Worm (Caenorhabditis elegans) whole organism, L1 larva: Measurements from ENCODE around the gene cam-1.

Source experiments
- Y116A8C.19 ChIP-seq: sonication (generic microtip); optimal IDR thresholded peaks from 2 replicates; lab custom pipeline; 2016; ENCODE audit warnings: missing compliant biosample characterization, missing genetic modification characterization, borderline replicate concordance
- aha-1 ChIP-seq: fragments of 150-350 bp; optimal IDR thresholded peaks from 2 replicates; lab custom pipeline; 2014; ENCODE audit warnings: missing biosample characterization, missing genetic modification characterization
- alr-1 ChIP-seq: fragments of 200-800 bp; sonication (Bioruptor generic); optimal IDR thresholded peaks from 2 replicates; lab custom pipeline; 2018; ENCODE audit warnings: borderline replicate concordance, mild to moderate bottlenecking, missing genetic modification characterization, missing compliant biosample characterization
- blmp-1 ChIP-seq: fragments of 150-350 bp; optimal IDR thresholded peaks from 2 replicates; lab custom pipeline; 2014; ENCODE audit warnings: missing biosample characterization, missing genetic modification characterization
- ceh-8 ChIP-seq: fragments of 200-800 bp; sonication (Bioruptor generic); optimal IDR thresholded peaks from 2 replicates; lab custom pipeline; 2018; ENCODE audit warnings: mild to moderate bottlenecking, missing genetic modification characterization, moderate library complexity, missing compliant biosample characterization
- ces-1 ChIP-seq: fragments of 150-350 bp; optimal IDR thresholded peaks from 2 replicates; lab custom pipeline; 2014; ENCODE audit warnings: missing biosample characterization, missing genetic modification reagents, missing genetic modification characterization
- dpl-1 ChIP-seq, 3 experiments: fragments of 150-350 bp in 2 of 3; sonication (generic microtip) in 1 of 3; optimal IDR thresholded peaks; 2 replicates each; lab custom pipeline; 2014 to 2017; ENCODE audit warnings: missing biosample characterization in 3 of 3, missing genetic modification characterization in 3 of 3, missing genetic modification reagents in 3 of 3
- dsc-1 ChIP-seq: sonication (generic microtip); optimal IDR thresholded peaks from 2 replicates; lab custom pipeline; 2016; ENCODE audit warnings: mild to moderate bottlenecking, missing genetic modification characterization, missing compliant biosample characterization
- efl-1 ChIP-seq, 4 experiments: fragments of 150-350 bp; optimal IDR thresholded peaks in 3 of 4; peaks in 1 of 4; 1 replicate in 1 of 4; 2 replicates in 3 of 4; lab custom pipeline; 2014; ENCODE audit warnings: missing biosample characterization in 2 of 4, missing genetic modification characterization in 2 of 4, missing genetic modification reagents in 2 of 4
- efl-3 ChIP-seq: fragments of 200-800 bp; sonication (Bioruptor generic); optimal IDR thresholded peaks from 2 replicates; lab custom pipeline; 2018; ENCODE audit warnings: mild to moderate bottlenecking, missing genetic modification characterization, missing compliant biosample characterization
- elt-2 ChIP-seq: sonication (generic microtip); optimal IDR thresholded peaks from 2 replicates; lab custom pipeline; 2016; ENCODE audit warnings: missing genetic modification characterization, mild to moderate bottlenecking, inconsistent platforms, missing compliant biosample characterization, missing genetic modification reagents
- elt-3 ChIP-seq, 6 experiments: fragments of 150-350 bp in 1 of 6; sonication (generic microtip); optimal IDR thresholded peaks; 2 replicates each; lab custom pipeline; 2017 to 2018; ENCODE audit warnings: missing biosample characterization in 6 of 6, missing genetic modification characterization in 6 of 6, inconsistent platforms in 1 of 6
- ets-5 ChIP-seq: fragments of 200-800 bp; sonication (Bioruptor generic); IDR thresholded peaks from 2 replicates; pipeline ENCODE4 v1.3.6; 2022; ENCODE audit warnings: missing genetic modification characterization, missing compliant biosample characterization
- fkh-4 ChIP-seq: sonication (generic microtip); optimal IDR thresholded peaks from 2 replicates; lab custom pipeline; 2016; ENCODE audit warnings: missing compliant biosample characterization, missing genetic modification characterization, borderline replicate concordance
- fkh-8 ChIP-seq: sonication (generic microtip); optimal IDR thresholded peaks from 2 replicates; lab custom pipeline; 2016; ENCODE audit warnings: mild to moderate bottlenecking, missing genetic modification characterization, missing compliant biosample characterization
- grh-1 ChIP-seq: fragments of 200-800 bp; sonication (Bioruptor generic); IDR thresholded peaks from 2 replicates; pipeline ENCODE4 v1.3.6; 2022; ENCODE audit warnings: missing genetic modification reagents, missing genetic modification characterization, missing compliant biosample characterization
- hlh-17 ChIP-seq: fragments of 200-800 bp; sonication (Bioruptor generic); optimal IDR thresholded peaks from 2 replicates; lab custom pipeline; 2018; ENCODE audit warnings: missing genetic modification characterization, mild to moderate bottlenecking, missing compliant biosample characterization, moderate library complexity, borderline replicate concordance
- hlh-4 ChIP-seq: sonication (generic microtip); optimal IDR thresholded peaks from 2 replicates; lab custom pipeline; 2016; ENCODE audit warnings: mild to moderate bottlenecking, missing genetic modification characterization, missing compliant biosample characterization
- lin-14 ChIP-seq: fragments of 200-800 bp; sonication (Bioruptor generic); optimal IDR thresholded peaks from 2 replicates; lab custom pipeline; 2018; ENCODE audit warnings: mild to moderate bottlenecking, missing genetic modification characterization, moderate library complexity, missing compliant biosample characterization
- lin-35 ChIP-seq, 2 experiments: fragments of 150-350 bp; optimal IDR thresholded peaks; 2 replicates each; lab custom pipeline; 2014; ENCODE audit warnings: missing biosample characterization in 2 of 2, missing genetic modification characterization in 2 of 2, missing genetic modification reagents in 2 of 2
- lin-39 ChIP-seq: fragments of 150-350 bp; optimal IDR thresholded peaks from 2 replicates; lab custom pipeline; 2014; ENCODE audit warnings: missing biosample characterization, missing genetic modification reagents, missing genetic modification characterization
- lsy-2 ChIP-seq, 2 experiments: fragments of 150-350 bp; optimal IDR thresholded peaks; 2 replicates each; lab custom pipeline; 2014; ENCODE audit warnings: missing biosample characterization in 2 of 2, missing genetic modification characterization in 2 of 2
- mab-9 ChIP-seq: fragments of 200-800 bp; sonication (Bioruptor generic); IDR thresholded peaks from 2 replicates; pipeline ENCODE4 v1.3.6; 2022; ENCODE audit warnings: missing genetic modification reagents, missing genetic modification characterization, missing compliant biosample characterization
- mep-1 ChIP-seq: fragments of 150-350 bp; optimal IDR thresholded peaks from 2 replicates; lab custom pipeline; 2014; ENCODE audit warnings: missing biosample characterization, missing genetic modification characterization
- nhr-20 ChIP-seq: sonication (generic microtip); optimal IDR thresholded peaks from 2 replicates; lab custom pipeline; 2016; ENCODE audit warnings: mild to moderate bottlenecking, missing genetic modification characterization, missing compliant biosample characterization
- nhr-28 ChIP-seq: fragments of 150-350 bp; optimal IDR thresholded peaks from 2 replicates; lab custom pipeline; 2014; ENCODE audit warnings: missing biosample characterization, missing genetic modification characterization
- nhr-47 ChIP-seq: sonication (generic microtip); optimal IDR thresholded peaks from 2 replicates; lab custom pipeline; 2016; ENCODE audit warnings: mild to moderate bottlenecking, missing genetic modification characterization, moderate library complexity, missing compliant biosample characterization
- nhr-71 ChIP-seq: sonication (generic microtip); optimal IDR thresholded peaks from 2 replicates; lab custom pipeline; 2016; ENCODE audit warnings: mild to moderate bottlenecking, missing genetic modification characterization, moderate library complexity, missing compliant biosample characterization
- nhr-84 ChIP-seq: sonication (generic microtip); optimal IDR thresholded peaks from 2 replicates; lab custom pipeline; 2017; ENCODE audit warnings: missing biosample characterization, missing genetic modification characterization
- nhr-85 ChIP-seq: sonication (generic microtip); peaks from one replicate; lab custom pipeline; 2016; ENCODE audit warnings: missing genetic modification characterization, inconsistent platforms, missing compliant biosample characterization
- nhr-90 ChIP-seq: sonication (generic microtip); optimal IDR thresholded peaks from 2 replicates; lab custom pipeline; 2016; ENCODE audit warnings: mild to moderate bottlenecking, missing genetic modification characterization, missing compliant biosample characterization; ENCODE audit not compliant: poor library complexity
- pax-3 ChIP-seq: fragments of 200-800 bp; sonication (Bioruptor generic); optimal IDR thresholded peaks from 2 replicates; lab custom pipeline; 2018; ENCODE audit warnings: mild to moderate bottlenecking, missing genetic modification characterization, moderate library complexity, missing compliant biosample characterization
- pqm-1 ChIP-seq: sonication (generic microtip); optimal IDR thresholded peaks from 3 replicates; lab custom pipeline; 2017; ENCODE audit warnings: missing biosample characterization, missing genetic modification characterization
- rnt-1 ChIP-seq: sonication (generic microtip); optimal IDR thresholded peaks from 2 replicates; lab custom pipeline; 2016; ENCODE audit warnings: mild to moderate bottlenecking, missing genetic modification characterization, moderate library complexity, missing compliant biosample characterization
- skn-1 ChIP-seq: fragments of 150-350 bp; optimal IDR thresholded peaks from 2 replicates; lab custom pipeline; 2014; ENCODE audit warnings: missing biosample characterization, missing genetic modification characterization
- sptf-1 ChIP-seq: fragments of 150-350 bp; optimal IDR thresholded peaks from 2 replicates; lab custom pipeline; 2014; ENCODE audit warnings: missing biosample characterization, missing genetic modification characterization
- unc-130 ChIP-seq: fragments of 150-350 bp; optimal IDR thresholded peaks from 2 replicates; lab custom pipeline; 2017; ENCODE audit warnings: missing biosample characterization, missing genetic modification characterization, inconsistent platforms
- unc-62 ChIP-seq: fragments of 150-350 bp; optimal IDR thresholded peaks from 2 replicates; lab custom pipeline; 2014; ENCODE audit warnings: missing biosample characterization, missing genetic modification reagents, missing genetic modification characterization
- unc-86 ChIP-seq: sonication (generic microtip); optimal IDR thresholded peaks from 2 replicates; lab custom pipeline; 2016; ENCODE audit warnings: missing genetic modification characterization, missing compliant biosample characterization
- unc-98 ChIP-seq: fragments of 200-800 bp; sonication (Bioruptor generic); IDR thresholded peaks from 2 replicates; pipeline ENCODE4 v1.3.6; 2022; ENCODE audit warnings: missing genetic modification characterization, missing compliant biosample characterization
- xbp-1 ChIP-seq: sonication (generic microtip); optimal IDR thresholded peaks from 2 replicates; lab custom pipeline; 2016; ENCODE audit warnings: missing genetic modification characterization, missing compliant biosample characterization
- zip-4 ChIP-seq: fragments of 200-800 bp; sonication (Bioruptor generic); optimal IDR thresholded peaks from 2 replicates; lab custom pipeline; 2018; ENCODE audit warnings: mild to moderate bottlenecking, missing genetic modification characterization, moderate library complexity, missing compliant biosample characterization
- ztf-11 ChIP-seq, 2 experiments: sonication (generic microtip); optimal IDR thresholded peaks; 2 replicates each; lab custom pipeline; 2016 to 2017; ENCODE audit warnings: missing genetic modification characterization in 2 of 2, missing biosample characterization in 1 of 2, missing compliant biosample characterization in 1 of 2
- ztf-4 ChIP-seq: fragments of 150-350 bp; optimal IDR thresholded peaks from 2 replicates; lab custom pipeline; 2014; ENCODE audit warnings: missing biosample characterization, missing genetic modification characterization

The cam-1 gene

DNA sequence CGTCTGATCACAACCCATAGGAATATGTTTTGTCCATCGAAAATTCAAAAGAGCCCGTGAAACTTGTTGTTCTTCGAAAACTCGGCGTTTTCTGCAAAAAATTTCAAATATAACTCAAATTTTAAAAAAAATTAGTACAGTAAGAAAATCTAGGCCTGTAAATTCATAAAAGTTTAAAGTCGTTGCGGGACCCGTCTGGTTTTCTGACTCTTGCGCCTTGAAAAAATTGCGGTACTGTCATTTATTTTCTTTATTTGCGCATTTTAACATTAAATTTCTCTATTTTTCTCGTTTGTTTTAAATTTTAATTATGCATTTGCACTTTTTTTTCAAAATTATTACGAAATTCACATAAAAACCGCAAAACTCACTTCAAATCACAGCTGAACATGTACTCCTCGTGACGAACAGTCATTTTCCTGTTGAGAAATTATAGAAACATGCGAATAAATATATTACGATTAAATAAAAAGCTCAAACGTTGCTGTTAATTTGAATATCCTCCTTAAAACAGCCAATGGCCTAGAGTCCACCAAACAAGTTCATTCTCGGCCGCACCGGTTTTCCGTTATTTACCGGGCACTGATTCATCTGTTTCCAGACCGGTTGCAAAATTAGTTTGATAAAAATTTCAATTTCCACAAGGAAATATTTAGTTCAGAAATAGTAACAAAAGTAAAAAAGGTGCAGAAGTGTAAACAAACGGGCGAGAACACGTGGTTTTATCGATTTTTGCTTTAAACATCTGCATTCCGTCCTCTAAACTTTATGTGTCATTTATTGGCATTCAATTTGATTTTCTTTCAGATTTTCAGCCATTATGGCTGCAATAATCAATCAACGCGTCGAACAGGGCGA, 9.2 kb upstream of the cam-1 start, which contains the start of the genes csa-1 and wdfy-2:
Gene csa-1 (minus strand): TSS at position 669 of the 858 bp plus-strand sequence.
Gene wdfy-2 (plus strand): TSS at position 808 of the 858 bp plus-strand sequence.
- TF ChIP-seq nhr-20 (tag; lab: Kevin White, UChicago) (no peak), lin-35 (GFP tag; optimal IDR thresholded peaks at IDR 0.05; lab: Kevin White, UChicago) (peak; percentile 32 to 79), alr-1 (no peak), pax-3 (tag; lab: Kevin White, UChicago) (no peak), blmp-1 (tag; lab: Kevin White, UChicago) (no peak), grh-1 (GFP tag; lab: Robert Waterston, UW) (no peak), nhr-85 (tag; lab: Kevin White, UChicago) (peak; percentile 74), lsy-2 (tag; optimal IDR thresholded peaks at IDR 0.05; lab: Kevin White, UChicago) (peak in 1 of 2 experiments; percentile 7), unc-62 (no peak), elt-2 (no peak), Y116A8C.19 (tag; lab: Kevin White, UChicago) (no peak), rnt-1 (peak; percentile 15), efl-1 (optimal IDR thresholded peaks at IDR 0.05; lab: Kevin White, UChicago) (peak in 1 of 2 experiments; percentile 67), efl-1 (GFP tag; optimal IDR thresholded peaks at IDR 0.05 in 1 of 2; lab: Kevin White, UChicago) (peak; percentile 72 to 97), dpl-1 (GFP tag; optimal IDR thresholded peaks at IDR 0.05; lab: Kevin White, UChicago) (peak; percentile 12 to 75 (median 63)), mab-9 (GFP tag; lab: Robert Waterston, UW) (no peak), elt-3 (tag; optimal IDR thresholded peaks at IDR 0.05; lab: Kevin White, UChicago) (no peak), mep-1 (tag; lab: Kevin White, UChicago) (peak; percentile 38), aha-1 (tag; lab: Kevin White, UChicago) (no peak), lin-14 (GFP tag; lab: Kevin White, UChicago) (peak; percentile 5)

ce11 chrII:9316801-9317200, 6.7 kb upstream of the cam-1 start:
- TF ChIP-seq Y116A8C.19 (tag; lab: Kevin White, UChicago) (no peak), nhr-47 (tag; lab: Kevin White, UChicago) (no peak), efl-3 (GFP tag; lab: Kevin White, UChicago) (no peak)

DNA sequence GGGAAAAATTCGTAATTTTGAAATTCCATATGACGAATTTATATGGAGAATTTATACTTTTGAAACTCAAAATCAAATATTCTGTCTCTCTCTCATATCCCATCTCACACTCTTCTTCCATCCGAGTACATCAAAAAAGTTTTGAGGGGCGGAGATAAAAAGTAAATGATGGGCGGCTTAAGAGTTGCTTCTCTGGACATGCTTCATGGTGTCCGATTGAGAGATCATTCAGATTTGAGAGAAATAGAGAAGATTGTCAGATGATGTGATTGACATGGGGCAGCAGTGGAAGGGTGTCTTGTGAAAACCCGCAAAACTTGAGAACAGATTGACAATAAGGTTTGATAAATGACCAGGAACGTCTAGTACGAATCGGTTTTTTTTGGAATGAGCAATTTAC, 5.6 kb upstream of the cam-1 start:
- TF ChIP-seq nhr-71 (tag; lab: Kevin White, UChicago) (peak; percentile 28), xbp-1 (tag; lab: Kevin White, UChicago) (no peak), ztf-4 (tag; lab: Kevin White, UChicago) (no peak), nhr-90 (tag; lab: Kevin White, UChicago) (no peak), nhr-84 (no peak), hlh-4 (tag; lab: Kevin White, UChicago) (no peak), pqm-1 (tag; lab: Kevin White, UChicago) (no peak), grh-1 (GFP tag; lab: Robert Waterston, UW) (no peak), ces-1 (GFP tag; lab: Kevin White, UChicago) (no peak), efl-1 (optimal IDR thresholded peaks at IDR 0.05; lab: Kevin White, UChicago) (no peak), efl-1 (GFP tag; optimal IDR thresholded peaks at IDR 0.05 in 1 of 2; lab: Kevin White, UChicago) (peak in 1 of 2 experiments; percentile 92), ets-5 (GFP tag; lab: Robert Waterston, UW) (no peak), sptf-1 (tag; lab: Kevin White, UChicago) (no peak), unc-86 (tag; lab: Kevin White, UChicago) (no peak), skn-1 (no peak), lin-39 (tag; lab: Kevin White, UChicago) (no peak), fkh-8 (no peak), lsy-2 (tag; optimal IDR thresholded peaks at IDR 0.05; lab: Kevin White, UChicago) (peak in 1 of 2 experiments; percentile 26), lin-14 (GFP tag; lab: Kevin White, UChicago) (peak; percentile 77), ztf-11 (tag; optimal IDR thresholded peaks at IDR 0.05; lab: Kevin White, UChicago) (no peak), efl-3 (GFP tag; lab: Kevin White, UChicago) (no peak), pax-3 (tag; lab: Kevin White, UChicago) (no peak), unc-62 (no peak), zip-4 (GFP tag; lab: Kevin White, UChicago) (no peak), nhr-85 (tag; lab: Kevin White, UChicago) (no peak), rnt-1 (peak; percentile 49), hlh-17 (GFP tag; lab: Kevin White, UChicago) (no peak), ceh-8 (no peak), nhr-28 (tag; lab: Kevin White, UChicago) (no peak), unc-98 (GFP tag; lab: Robert Waterston, UW) (no peak), fkh-4 (tag; lab: Kevin White, UChicago) (no peak), dsc-1 (no peak), unc-130 (tag; lab: Kevin White, UChicago) (no peak)
